Fruit fly (Drosophila melanogaster) whole organism, embryonic: ENCODE data around the gene BHD.

Experiments used
- Aef1 ChIP-seq: fragments of 200-800 bp; sonication (Bioruptor generic); IDR thresholded peaks from 3 replicates; pipeline ENCODE4 v1.3.6; 2022; ENCODE audit warnings: missing biosample characterization, missing genetic modification characterization
- CG10366 ChIP-seq: fragments of 200-800 bp; sonication (Bioruptor generic); IDR thresholded peaks from 2 replicates; pipeline ENCODE4 v1.3.6; 2022; ENCODE audit warnings: missing biosample characterization, missing genetic modification characterization
- CG10979 ChIP-seq: fragments of 200-800 bp; sonication (Bioruptor generic); optimal IDR thresholded peaks from 2 replicates; lab custom pipeline; 2018; ENCODE audit warnings: missing biosample characterization, mild to moderate bottlenecking, missing genetic modification characterization, moderate library complexity
- CG11696 ChIP-seq: fragments of 200-800 bp; sonication (Bioruptor generic); IDR thresholded peaks from 2 replicates; pipeline ENCODE4 v1.3.6; 2022; ENCODE audit warnings: missing biosample characterization, missing genetic modification characterization
- CG12219 ChIP-seq: fragments of 200-800 bp; sonication (Bioruptor generic); optimal IDR thresholded peaks from 3 replicates; lab custom pipeline; 2018; ENCODE audit warnings: missing biosample characterization, mild to moderate bottlenecking, missing genetic modification characterization
- CG13287 ChIP-seq: fragments of 200-800 bp; sonication (Bioruptor generic); IDR thresholded peaks from 2 replicates; pipeline ENCODE4 v1.3.6; 2022; ENCODE audit warnings: missing biosample characterization, missing genetic modification characterization; ENCODE audit not compliant: partially characterized antibody
- CG1602 ChIP-seq: fragments of 200-800 bp; sonication (Bioruptor generic); optimal IDR thresholded peaks from 3 replicates; lab custom pipeline; 2016; ENCODE audit warnings: missing biosample characterization, missing genetic modification characterization
- CG1792 ChIP-seq: fragments of 200-800 bp; sonication (Bioruptor generic); optimal IDR thresholded peaks from 2 replicates; lab custom pipeline; 2016; ENCODE audit warnings: missing biosample characterization, missing genetic modification characterization
- CG2199 ChIP-seq: fragments of 200-800 bp; sonication (Bioruptor generic); IDR thresholded peaks from 3 replicates; pipeline ENCODE4 v1.3.6; 2022; ENCODE audit warnings: missing biosample characterization, missing genetic modification characterization
- CG31224 ChIP-seq: fragments of 200-800 bp; sonication (Bioruptor generic); IDR thresholded peaks from 2 replicates; pipeline ENCODE4 v1.3.6; 2022; ENCODE audit warnings: missing biosample characterization, missing genetic modification characterization
- CG3726 ChIP-seq: fragments of 200-800 bp; sonication (Bioruptor generic); IDR thresholded peaks from 3 replicates; pipeline ENCODE4, ENCODE4 v1.3.6; 2022; ENCODE audit warnings: missing biosample characterization, missing genetic modification characterization
- CG5245 ChIP-seq: fragments of 200-800 bp; sonication (Bioruptor generic); optimal IDR thresholded peaks from 3 replicates; lab custom pipeline; 2016; ENCODE audit warnings: missing biosample characterization, missing genetic modification characterization
- CG6175 ChIP-seq: fragments of 200-800 bp; sonication (Bioruptor generic); IDR thresholded peaks from 3 replicates; pipeline ENCODE4 v1.3.6; 2022; ENCODE audit warnings: missing biosample characterization, missing genetic modification characterization
- CG6689 ChIP-seq: fragments of 200-800 bp; sonication (Bioruptor generic); IDR thresholded peaks from 2 replicates; pipeline ENCODE4 v1.3.6; 2022; ENCODE audit warnings: missing biosample characterization, missing genetic modification characterization
- CG7839 ChIP-seq: fragments of 200-800 bp; sonication (Bioruptor generic); optimal IDR thresholded peaks from 3 replicates; lab custom pipeline; 2018; ENCODE audit warnings: missing biosample characterization, mild to moderate bottlenecking, missing genetic modification characterization, moderate library complexity
- CG8290 ChIP-seq, 3 experiments: fragments of 200-800 bp; sonication (Bioruptor generic); optimal IDR thresholded peaks; 2 replicates each; lab custom pipeline; 2016 to 2019; ENCODE audit warnings: missing biosample characterization in 3 of 3, missing genetic modification characterization in 3 of 3, mild to moderate bottlenecking in 2 of 3, moderate library complexity in 1 of 3
- CG9932 ChIP-seq: fragments of 200-800 bp; sonication (Bioruptor generic); IDR thresholded peaks from 2 replicates; pipeline ENCODE4 v1.3.6; 2022; ENCODE audit warnings: missing biosample characterization, missing genetic modification characterization
- CoRest ChIP-seq: fragments of 200-800 bp; sonication (Bioruptor generic); optimal IDR thresholded peaks from 3 replicates; lab custom pipeline; 2018; ENCODE audit warnings: missing biosample characterization, mild to moderate bottlenecking, missing genetic modification characterization, moderate library complexity
- Dfd ChIP-seq, 2 experiments: fragments of >200 bp; optimal IDR thresholded peaks; 2 replicates each; lab custom pipeline; 2017; ENCODE audit warnings: missing biosample characterization in 2 of 2, missing genetic modification characterization in 2 of 2
- Dp ChIP-seq: fragments of 200-800 bp; sonication (Bioruptor generic); optimal IDR thresholded peaks from 2 replicates; lab custom pipeline; 2018; ENCODE audit warnings: missing biosample characterization, mild to moderate bottlenecking, missing genetic modification characterization, moderate library complexity
- Hr51 ChIP-seq, 2 experiments: fragments of 200-800 bp; sonication (Bioruptor generic); optimal IDR thresholded peaks; 2 replicates in 1 of 2; 3 replicates in 1 of 2; lab custom pipeline; 2016 to 2018; ENCODE audit warnings: missing biosample characterization in 2 of 2, missing genetic modification characterization in 2 of 2, mild to moderate bottlenecking in 1 of 2, moderate library complexity in 1 of 2
- Kr ChIP-seq: fragments of 200-800 bp; sonication (Bioruptor generic); optimal IDR thresholded peaks from 2 replicates; lab custom pipeline; 2017; ENCODE audit warnings: missing biosample characterization, mild to moderate bottlenecking, missing genetic modification characterization
- Lim3 ChIP-seq: fragments of 200-800 bp; sonication (Bioruptor generic); IDR thresholded peaks from 2 replicates; pipeline ENCODE4 v1.3.6; 2022; ENCODE audit warnings: missing biosample characterization, missing genetic modification characterization
- Mes4 ChIP-seq: fragments of 200-800 bp; sonication (Bioruptor generic); optimal IDR thresholded peaks from 2 replicates; lab custom pipeline; 2016; ENCODE audit warnings: missing biosample characterization, missing genetic modification characterization
- Nf-YA ChIP-seq: fragments of 200-800 bp; sonication (Bioruptor generic); IDR thresholded peaks from 2 replicates; pipeline ENCODE4 v1.3.6; 2022; ENCODE audit warnings: missing biosample characterization, missing genetic modification characterization
- Nf-YB ChIP-seq: fragments of 200-800 bp; sonication (Bioruptor generic); optimal IDR thresholded peaks from 3 replicates; lab custom pipeline; 2019; ENCODE audit warnings: missing biosample characterization, mild to moderate bottlenecking, missing genetic modification characterization, moderate library complexity
- Oli ChIP-seq: fragments of 200-800 bp; sonication (Bioruptor generic); optimal IDR thresholded peaks from 2 replicates; lab custom pipeline; 2018; ENCODE audit warnings: missing biosample characterization, mild to moderate bottlenecking, missing genetic modification characterization, moderate library complexity
- Xrp1 ChIP-seq: fragments of 200-800 bp; sonication (Bioruptor generic); IDR thresholded peaks from 2 replicates; pipeline ENCODE4 v1.3.6; 2022; ENCODE audit warnings: missing biosample characterization, missing genetic modification characterization
- amos ChIP-seq: fragments of 200-800 bp; sonication (Bioruptor generic); IDR thresholded peaks from 2 replicates; pipeline ENCODE4 v1.3.6; 2022; ENCODE audit warnings: missing biosample characterization, missing genetic modification characterization; ENCODE audit not compliant: partially characterized antibody
- bcd ChIP-seq: fragments of 200-800 bp; sonication (Bioruptor generic); optimal IDR thresholded peaks from 2 replicates; lab custom pipeline; 2017; ENCODE audit warnings: missing biosample characterization, mild to moderate bottlenecking, missing genetic modification characterization
- chn ChIP-seq: fragments of 200-800 bp; sonication (Bioruptor generic); optimal IDR thresholded peaks from 2 replicates; lab custom pipeline; 2016; ENCODE audit warnings: missing biosample characterization, missing genetic modification characterization
- ci ChIP-seq: fragments of 200-800 bp; sonication (Bioruptor generic); IDR thresholded peaks from 3 replicates; pipeline ENCODE4 v1.3.6; 2022; ENCODE audit warnings: missing biosample characterization, missing genetic modification characterization
- corto ChIP-seq: fragments of 200-800 bp; sonication (Bioruptor generic); optimal IDR thresholded peaks from 2 replicates; lab custom pipeline; 2016; ENCODE audit warnings: missing biosample characterization, mild to moderate bottlenecking, missing genetic modification characterization, moderate library complexity
- cwo ChIP-seq: fragments of 200-800 bp; sonication (Bioruptor generic); optimal IDR thresholded peaks from 3 replicates; lab custom pipeline; 2017; ENCODE audit warnings: missing biosample characterization, missing genetic modification characterization, mild to moderate bottlenecking, moderate library complexity, missing genetic modification reagents
- da ChIP-seq: fragments of 200-800 bp; sonication (Bioruptor generic); optimal IDR thresholded peaks from 2 replicates; lab custom pipeline; 2016; ENCODE audit warnings: missing biosample characterization, missing genetic modification characterization
- dm ChIP-seq: fragments of 200-800 bp; sonication (Bioruptor generic); optimal IDR thresholded peaks from 3 replicates; lab custom pipeline; 2016; ENCODE audit warnings: missing biosample characterization, missing genetic modification characterization
- eve ChIP-seq, 2 experiments: fragments of >200 bp; optimal IDR thresholded peaks; 2 replicates each; lab custom pipeline; 2017; ENCODE audit warnings: missing biosample characterization in 2 of 2, missing genetic modification characterization in 2 of 2
- ham ChIP-seq: fragments of 200-800 bp; sonication (Bioruptor generic); IDR thresholded peaks from 2 replicates; pipeline ENCODE4 v1.3.6; 2022; ENCODE audit warnings: missing biosample characterization, missing genetic modification characterization
- otp ChIP-seq: fragments of 200-800 bp; sonication (Bioruptor generic); IDR thresholded peaks from 3 replicates; pipeline ENCODE4, ENCODE4 v1.3.6; 2022; ENCODE audit warnings: missing biosample characterization, missing genetic modification characterization
- pb ChIP-seq: fragments of 200-800 bp; sonication (Bioruptor generic); optimal IDR thresholded peaks from 3 replicates; lab custom pipeline; 2016; ENCODE audit warnings: missing biosample characterization, missing genetic modification characterization
- rib ChIP-seq: fragments of 200-800 bp; sonication (Bioruptor generic); IDR thresholded peaks from 2 replicates; pipeline ENCODE4 v1.3.6; 2022; ENCODE audit warnings: missing biosample characterization, missing genetic modification characterization
- ro ChIP-seq: fragments of 200-800 bp; sonication (Bioruptor generic); IDR thresholded peaks from 2 replicates; pipeline ENCODE4 v1.3.6; 2022; ENCODE audit warnings: missing biosample characterization, missing genetic modification characterization
- sd ChIP-seq: fragments of 200-800 bp; sonication (Bioruptor generic); optimal IDR thresholded peaks from 3 replicates; lab custom pipeline; 2018; ENCODE audit warnings: missing biosample characterization, mild to moderate bottlenecking, missing genetic modification characterization, moderate library complexity
- sisA ChIP-seq: fragments of 200-800 bp; sonication (Bioruptor generic); IDR thresholded peaks from 2 replicates; pipeline ENCODE4 v1.3.6; 2022; ENCODE audit warnings: missing biosample characterization, missing genetic modification characterization
- slou ChIP-seq: fragments of 200-800 bp; sonication (Bioruptor generic); optimal IDR thresholded peaks from 3 replicates; lab custom pipeline; 2016; ENCODE audit warnings: missing biosample characterization, missing genetic modification characterization
- sr ChIP-seq: fragments of 200-800 bp; sonication (Bioruptor generic); IDR thresholded peaks from 3 replicates; pipeline ENCODE4 v1.3.6; 2022; ENCODE audit warnings: missing biosample characterization, missing genetic modification characterization
- stwl ChIP-seq: fragments of 200-800 bp; sonication (Bioruptor generic); optimal IDR thresholded peaks from 3 replicates; lab custom pipeline; 2018; ENCODE audit warnings: missing biosample characterization, mild to moderate bottlenecking, missing genetic modification characterization, moderate library complexity
- tna ChIP-seq: fragments of 200-800 bp; sonication (Bioruptor generic); IDR thresholded peaks from 2 replicates; pipeline ENCODE4 v1.3.6; 2022; ENCODE audit warnings: missing biosample characterization, missing genetic modification characterization; ENCODE audit not compliant: partially characterized antibody
- tup ChIP-seq: fragments of 200-800 bp; sonication (Bioruptor generic); optimal IDR thresholded peaks from 2 replicates; lab custom pipeline; 2016; ENCODE audit warnings: missing biosample characterization, mild to moderate bottlenecking, missing genetic modification characterization, moderate library complexity
- yki ChIP-seq: fragments of >200 bp; optimal IDR thresholded peaks from 3 replicates; lab custom pipeline; 2018
- zf30C ChIP-seq: fragments of 200-800 bp; sonication (Bioruptor generic); optimal IDR thresholded peaks from 3 replicates; lab custom pipeline; 2018; ENCODE audit warnings: missing biosample characterization, mild to moderate bottlenecking, missing genetic modification characterization

The BHD gene

DNA sequence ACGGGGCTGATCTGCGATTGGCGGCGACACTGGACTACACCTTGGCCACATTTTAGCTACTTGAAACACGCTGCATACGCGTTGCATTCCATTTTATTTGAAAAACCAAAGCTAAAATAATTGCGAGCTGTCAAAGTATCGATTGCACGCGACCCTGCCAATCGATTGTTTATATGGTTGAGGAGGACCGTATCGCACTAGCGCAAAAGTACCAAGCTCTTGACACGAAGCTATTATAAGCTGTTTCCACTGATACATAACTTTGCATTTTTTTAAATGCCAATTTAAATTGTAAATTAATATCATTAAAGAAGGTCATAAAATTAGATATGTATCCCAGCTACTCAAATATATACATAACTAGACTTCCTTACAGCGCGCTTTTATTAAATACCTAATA is 10.8 kb downstream of the BHD start, which contains the start of gene Cdc27 (continued):
- TF ChIP-seq CG6689 (GFP tag; lab: Robert Waterston, UW) (peak; percentile 41; the same call in 1 of the 2 replicates), CoRest (tag; lab: Kevin White, UChicago) (peak; percentile 62), chn (peak; percentile 29), CG2199 (GFP tag; lab: Robert Waterston, UW) (no peak), CG1602 (GFP tag; lab: Kevin White, UChicago) (peak; percentile 1), Dp (peak; percentile 35), CG7839 (tag; lab: Kevin White, UChicago) (peak; percentile 55), eve (GFP tag; optimal IDR thresholded peaks at IDR 0.05; lab: Kevin White, UChicago) (no peak), ci (GFP tag; lab: Robert Waterston, UW) (peak; percentile 62; the same call in 2 of the 3 replicates), pb (GFP tag; lab: Kevin White, UChicago) (no peak), slou (GFP tag; lab: Kevin White, UChicago) (peak; percentile 2), CG10979 (tag; lab: Kevin White, UChicago) (peak; percentile 25), CG31224 (GFP tag; lab: Robert Waterston, UW) (peak; percentile 38; the same call in 1 of the 2 replicates), sd (tag; lab: Kevin White, UChicago) (no peak), Oli (tag; lab: Kevin White, UChicago) (no peak), Nf-YB (GFP tag; lab: Kevin White, UChicago) (no peak), ro (GFP tag; lab: Robert Waterston, UW) (no peak), rib (GFP tag; lab: Robert Waterston, UW) (no peak), amos (GFP tag; lab: Robert Waterston, UW) (peak; percentile 87), Xrp1 (peak; percentile 48), tup (no peak), stwl (tag; lab: Kevin White, UChicago) (peak; percentile 67), corto (GFP tag; lab: Kevin White, UChicago) (no peak), CG3726 (no peak), CG10366 (peak; percentile 19; the same call in 1 of the 2 replicates), CG8290 (GFP tag; optimal IDR thresholded peaks at IDR 0.05; lab: Kevin White, UChicago) (peak; percentile 15), CG8290 (tag; optimal IDR thresholded peaks at IDR 0.05; lab: Kevin White, UChicago) (peak in 1 of 2 experiments; percentile 79), CG9932 (GFP tag; lab: Robert Waterston, UW) (peak; percentile 72), da (GFP tag; lab: Kevin White, UChicago) (no peak), otp (GFP tag; lab: Robert Waterston, UW) (no peak), CG12219 (GFP tag; lab: Kevin White, UChicago) (no peak), bcd (peak; percentile 42), CG5245 (GFP tag; lab: Kevin White, UChicago) (no peak), cwo (no peak), sr (no peak), sisA (GFP tag; lab: Robert Waterston, UW) (no peak), CG13287 (GFP tag; lab: Robert Waterston, UW) (peak; percentile 83), CG1792 (GFP tag; lab: Kevin White, UChicago) (no peak), Aef1 (no peak), zf30C (peak; percentile 38), Lim3 (no peak), Nf-YA (GFP tag; lab: Robert Waterston, UW) (no peak), yki (lab: Kevin White, UChicago) (no peak), Hr51 (GFP tag; optimal IDR thresholded peaks at IDR 0.05; lab: Kevin White, UChicago) (peak in 1 of 2 experiments; percentile 31), dm (GFP tag; lab: Kevin White, UChicago) (peak; percentile 60), CG6175 (GFP tag; lab: Robert Waterston, UW) (no peak), tna (GFP tag; lab: Robert Waterston, UW) (peak; percentile 60), Dfd (GFP tag; optimal IDR thresholded peaks at IDR 0.05; lab: Kevin White, UChicago) (peak in 1 of 2 experiments; percentile 85), ham (no peak), Mes4 (GFP tag; lab: Kevin White, UChicago) (peak; percentile 22), Kr (GFP tag; lab: Kevin White, UChicago) (no peak), CG11696 (GFP tag; lab: Robert Waterston, UW) (no peak)
